Fruit fly (Drosophila melanogaster) whole organism, embryonic: ENCODE results near the gene CG32267.

Experiments
- BtbVII ChIP-seq: fragments of 200-800 bp; sonication (Bioruptor generic); optimal IDR thresholded peaks from 3 replicates; lab custom pipeline; 2017; ENCODE audit warnings: missing biosample characterization, mild to moderate bottlenecking, missing genetic modification characterization
- Bteb2 ChIP-seq: fragments of 200-800 bp; sonication (Bioruptor generic); optimal IDR thresholded peaks from 2 replicates; lab custom pipeline; 2016; ENCODE audit warnings: missing biosample characterization, missing genetic modification characterization
- CG10209 ChIP-seq: fragments of 200-800 bp; sonication (Bioruptor generic); optimal IDR thresholded peaks from 3 replicates; lab custom pipeline; 2017; ENCODE audit warnings: missing biosample characterization, mild to moderate bottlenecking, missing genetic modification characterization, missing genetic modification reagents
- CG10431 ChIP-seq: fragments of 200-800 bp; sonication (Bioruptor generic); optimal IDR thresholded peaks from 3 replicates; lab custom pipeline; 2018; ENCODE audit warnings: missing biosample characterization, mild to moderate bottlenecking, missing genetic modification characterization
- CG10959 ChIP-seq: fragments of 200-800 bp; sonication (Bioruptor generic); IDR thresholded peaks from 2 replicates; pipeline ENCODE4 v1.3.6; 2022; ENCODE audit warnings: missing biosample characterization, missing genetic modification characterization
- CG11093 ChIP-seq: fragments of 200-800 bp; sonication (Bioruptor generic); IDR thresholded peaks from 3 replicates; pipeline ENCODE4 v1.3.6; 2022; ENCODE audit warnings: missing biosample characterization, missing genetic modification characterization
- CG11398 ChIP-seq: fragments of 200-800 bp; sonication (Bioruptor generic); optimal IDR thresholded peaks from 2 replicates; lab custom pipeline; 2016; ENCODE audit warnings: missing biosample characterization, missing genetic modification characterization
- CG11696 ChIP-seq: fragments of 200-800 bp; sonication (Bioruptor generic); IDR thresholded peaks from 2 replicates; pipeline ENCODE4 v1.3.6; 2022; ENCODE audit warnings: missing biosample characterization, missing genetic modification characterization
- CG12155 ChIP-seq: fragments of 200-800 bp; sonication (Bioruptor generic); optimal IDR thresholded peaks from 3 replicates; lab custom pipeline; 2016; ENCODE audit warnings: missing biosample characterization, missing genetic modification characterization
- CG13296 ChIP-seq: fragments of 200-800 bp; sonication (Bioruptor generic); optimal IDR thresholded peaks from 3 replicates; lab custom pipeline; 2018; ENCODE audit warnings: missing biosample characterization, mild to moderate bottlenecking, missing genetic modification characterization
- CG15073 ChIP-seq: fragments of 200-800 bp; sonication (Bioruptor generic); optimal IDR thresholded peaks from 2 replicates; lab custom pipeline; 2016; ENCODE audit warnings: missing biosample characterization, missing genetic modification characterization
- CG17568 ChIP-seq: fragments of 200-800 bp; sonication (Bioruptor generic); optimal IDR thresholded peaks from 2 replicates; lab custom pipeline; 2018; ENCODE audit warnings: missing biosample characterization, mild to moderate bottlenecking, missing genetic modification characterization, moderate library complexity
- CG18619 ChIP-seq: fragments of 200-800 bp; sonication (Bioruptor generic); optimal IDR thresholded peaks from 3 replicates; lab custom pipeline; 2017; ENCODE audit warnings: missing biosample characterization, mild to moderate bottlenecking, missing genetic modification characterization
- CG18764 ChIP-seq: fragments of 200-800 bp; sonication (Bioruptor generic); optimal IDR thresholded peaks from 3 replicates; lab custom pipeline; 2016; ENCODE audit warnings: missing biosample characterization, missing genetic modification characterization
- CG31388 ChIP-seq: fragments of 200-800 bp; sonication (Bioruptor generic); optimal IDR thresholded peaks from 2 replicates; lab custom pipeline; 2016; ENCODE audit warnings: missing biosample characterization, missing genetic modification characterization
- CG32767 ChIP-seq: fragments of 200-800 bp; sonication (Bioruptor generic); IDR thresholded peaks from 2 replicates; pipeline ENCODE4 v1.3.6; 2022; ENCODE audit warnings: missing biosample characterization, missing genetic modification characterization
- CG3281 ChIP-seq: fragments of 200-800 bp; sonication (Bioruptor generic); optimal IDR thresholded peaks from 3 replicates; lab custom pipeline; 2017; ENCODE audit warnings: missing biosample characterization, mild to moderate bottlenecking, missing genetic modification characterization
- CG34224 ChIP-seq: fragments of 200-800 bp; sonication (Bioruptor generic); IDR thresholded peaks from 3 replicates; pipeline ENCODE4 v1.3.6; 2022; ENCODE audit warnings: missing biosample characterization, missing genetic modification characterization; ENCODE audit not compliant: partially characterized antibody
- CG3847 ChIP-seq: fragments of 200-800 bp; sonication (Bioruptor generic); IDR thresholded peaks from 2 replicates; pipeline ENCODE4 v1.3.6; 2022; ENCODE audit warnings: missing biosample characterization, missing genetic modification characterization
- CG5180 ChIP-seq: fragments of 200-800 bp; sonication (Bioruptor generic); optimal IDR thresholded peaks from 3 replicates; lab custom pipeline; 2017; ENCODE audit warnings: missing biosample characterization, missing genetic modification characterization, mild to moderate bottlenecking, moderate library complexity, missing genetic modification reagents
- CG6272 ChIP-seq: fragments of 200-800 bp; sonication (Bioruptor generic); IDR thresholded peaks from 2 replicates; pipeline ENCODE4 v1.3.6; 2022; ENCODE audit warnings: missing biosample characterization, missing genetic modification characterization
- CG7786 ChIP-seq: fragments of 200-800 bp; sonication (Bioruptor generic); optimal IDR thresholded peaks from 2 replicates; lab custom pipeline; 2016; ENCODE audit warnings: missing biosample characterization, missing genetic modification characterization
- CG8281 ChIP-seq: fragments of 200-800 bp; sonication (Bioruptor generic); optimal IDR thresholded peaks from 2 replicates; lab custom pipeline; 2018; ENCODE audit warnings: missing biosample characterization, mild to moderate bottlenecking, missing genetic modification characterization, moderate library complexity
- CG8924 ChIP-seq: fragments of 200-800 bp; optimal IDR thresholded peaks from 3 replicates; lab custom pipeline; 2019; ENCODE audit warnings: missing biosample characterization, mild to moderate bottlenecking, missing genetic modification characterization, moderate library complexity
- D19B ChIP-seq: fragments of 200-800 bp; sonication (Bioruptor generic); optimal IDR thresholded peaks from 2 replicates; lab custom pipeline; 2017; ENCODE audit warnings: missing biosample characterization, mild to moderate bottlenecking, missing genetic modification characterization
- Deaf1 ChIP-seq: fragments of 200-800 bp; optimal IDR thresholded peaks from 3 replicates; lab custom pipeline; 2019; ENCODE audit warnings: missing biosample characterization, mild to moderate bottlenecking, missing genetic modification characterization, moderate library complexity
- Dip3 ChIP-seq: fragments of 200-800 bp; sonication (Bioruptor generic); optimal IDR thresholded peaks from 3 replicates; lab custom pipeline; 2016; ENCODE audit warnings: missing biosample characterization, missing genetic modification characterization
- ERR ChIP-seq: fragments of 200-800 bp; sonication (Bioruptor generic); optimal IDR thresholded peaks from 2 replicates; lab custom pipeline; 2016; ENCODE audit warnings: missing biosample characterization, missing genetic modification characterization
- Hmx ChIP-seq: fragments of 200-800 bp; sonication (Bioruptor generic); optimal IDR thresholded peaks from 2 replicates; lab custom pipeline; 2016; ENCODE audit warnings: missing biosample characterization, missing genetic modification characterization
- Hr3 ChIP-seq: fragments of 200-800 bp; sonication (Bioruptor generic); optimal IDR thresholded peaks from 3 replicates; lab custom pipeline; 2016; ENCODE audit warnings: missing biosample characterization, missing genetic modification characterization
- Nf-YA ChIP-seq: fragments of 200-800 bp; sonication (Bioruptor generic); IDR thresholded peaks from 2 replicates; pipeline ENCODE4 v1.3.6; 2022; ENCODE audit warnings: missing biosample characterization, missing genetic modification characterization
- Sox100B ChIP-seq: fragments of 200-800 bp; sonication (Bioruptor generic); optimal IDR thresholded peaks from 3 replicates; lab custom pipeline; 2018; ENCODE audit warnings: missing biosample characterization, mild to moderate bottlenecking, missing genetic modification characterization
- Tbp ChIP-seq: fragments of >200 bp; optimal IDR thresholded peaks from 2 replicates; lab custom pipeline; 2018; ENCODE audit warnings: missing biosample characterization, missing genetic modification characterization
- al ChIP-seq: fragments of 200-800 bp; sonication (Bioruptor generic); IDR thresholded peaks from 2 replicates; pipeline ENCODE4 v1.3.6; 2022; ENCODE audit warnings: missing biosample characterization, missing genetic modification characterization
- br ChIP-seq: fragments of >200 bp; optimal IDR thresholded peaks from 2 replicates; lab custom pipeline; 2017
- dysf ChIP-seq: fragments of 200-800 bp; sonication (Bioruptor generic); IDR thresholded peaks from 3 replicates; pipeline ENCODE4 v1.3.6; 2022; ENCODE audit warnings: missing biosample characterization, missing genetic modification characterization
- grn ChIP-seq: fragments of 200-800 bp; sonication (Bioruptor generic); optimal IDR thresholded peaks from 3 replicates; lab custom pipeline; 2017; ENCODE audit warnings: missing biosample characterization, missing genetic modification characterization
- gsb ChIP-seq: fragments of 200-800 bp; sonication (Bioruptor generic); IDR thresholded peaks from 2 replicates; pipeline ENCODE4 v1.3.6; 2022; ENCODE audit warnings: missing biosample characterization, missing genetic modification characterization
- insv ChIP-seq, 2 experiments: fragments of 200-800 bp; sonication (Bioruptor generic); optimal IDR thresholded peaks; 3 replicates each; lab custom pipeline; 2016 to 2018; ENCODE audit warnings: missing biosample characterization in 2 of 2, missing genetic modification characterization in 2 of 2
- nau ChIP-seq: fragments of 200-800 bp; sonication (Bioruptor generic); optimal IDR thresholded peaks from 3 replicates; lab custom pipeline; 2017; ENCODE audit warnings: missing biosample characterization, mild to moderate bottlenecking, missing genetic modification characterization, missing genetic modification reagents
- org-1 ChIP-seq: fragments of 200-800 bp; sonication (Bioruptor generic); optimal IDR thresholded peaks from 2 replicates; lab custom pipeline; 2017; ENCODE audit warnings: missing biosample characterization, missing genetic modification characterization
- shn ChIP-seq: fragments of 200-800 bp; sonication (Bioruptor generic); optimal IDR thresholded peaks from 3 replicates; lab custom pipeline; 2016; ENCODE audit warnings: missing biosample characterization, missing genetic modification characterization
- sna ChIP-seq: fragments of 200-800 bp; sonication (Bioruptor generic); IDR thresholded peaks from 2 replicates; pipeline ENCODE4 v1.3.6; 2022; ENCODE audit warnings: missing biosample characterization, missing genetic modification characterization; ENCODE audit not compliant: partially characterized antibody
- tio ChIP-seq: fragments of 200-800 bp; sonication (Bioruptor generic); optimal IDR thresholded peaks from 2 replicates; lab custom pipeline; 2017; ENCODE audit warnings: missing biosample characterization, missing genetic modification characterization, inconsistent platforms
- tup ChIP-seq: fragments of 200-800 bp; sonication (Bioruptor generic); optimal IDR thresholded peaks from 2 replicates; lab custom pipeline; 2016; ENCODE audit warnings: missing biosample characterization, mild to moderate bottlenecking, missing genetic modification characterization, moderate library complexity
- vfl ChIP-seq: fragments of 200-800 bp; sonication (Bioruptor generic); optimal IDR thresholded peaks from 2 replicates; lab custom pipeline; 2016; ENCODE audit warnings: missing biosample characterization, missing genetic modification characterization
- vvl ChIP-seq: fragments of 200-800 bp; sonication (Bioruptor generic); IDR thresholded peaks from 2 replicates; pipeline ENCODE4 v1.3.6; 2022; ENCODE audit warnings: missing biosample characterization, missing genetic modification characterization

The CG32267 gene

DNA sequence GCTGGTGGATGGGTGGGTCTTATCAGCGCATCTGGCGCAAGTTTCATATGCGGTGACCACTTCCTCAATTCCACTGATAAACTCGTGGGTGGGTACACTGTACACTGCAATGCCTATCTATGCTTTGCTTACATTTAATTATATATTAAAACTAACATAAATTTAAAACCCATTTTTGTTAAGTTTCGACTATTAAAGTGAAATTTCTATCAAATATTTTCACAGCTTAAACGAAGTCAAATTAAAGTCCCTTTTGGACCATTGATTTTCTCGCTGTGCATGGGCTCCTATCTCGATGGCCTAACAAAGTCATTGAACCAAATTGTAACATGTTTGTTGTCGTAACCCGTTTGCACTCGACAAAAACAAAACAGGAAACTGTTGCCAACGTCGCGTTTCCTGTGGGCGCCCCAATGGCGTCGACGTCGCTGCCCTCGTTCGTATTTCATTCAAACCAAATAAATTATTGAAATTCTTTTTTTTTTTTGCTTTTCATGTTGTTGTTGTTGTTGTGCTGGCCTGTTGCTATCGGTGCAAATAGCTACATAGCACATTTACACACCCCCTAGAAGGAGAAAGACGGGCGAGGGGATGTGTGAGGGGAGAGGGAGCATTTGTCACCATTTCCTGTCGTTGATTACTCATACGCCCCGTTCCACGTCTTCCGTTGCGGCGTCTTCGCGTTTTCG is 39.1 kb downstream of the CG32267 start (continued):
- TF ChIP-seq CG31388 (GFP tag; lab: Kevin White, UChicago): peak; percentile 38
- TF ChIP-seq Bteb2 (GFP tag; lab: Kevin White, UChicago): peak; percentile 59
- TF ChIP-seq vvl (GFP tag; lab: Robert Waterston, UW): peak; percentile 91
- TF ChIP-seq al (GFP tag; lab: Robert Waterston, UW): peak; percentile 82
- peak; percentile 74 for TF ChIP-seq Sox100B (GFP tag; lab: Kevin White, UChicago)
- peak; percentile 10 for TF ChIP-seq CG10431 (GFP tag; lab: Kevin White, UChicago)
- TF ChIP-seq CG11398 (GFP tag; lab: Kevin White, UChicago): no peak
- peak; percentile 78 for TF ChIP-seq Nf-YA (GFP tag; lab: Robert Waterston, UW)
- peak; percentile 74; the same call in 1 of the 2 replicates for TF ChIP-seq CG11696
- TF ChIP-seq CG15073: peak; percentile 16
- peak; percentile 73 for TF ChIP-seq tio (GFP tag; lab: Kevin White, UChicago)
- no peak for TF ChIP-seq sna (GFP tag; lab: Robert Waterston, UW)
- peak; percentile 89 for TF ChIP-seq CG8924 (tag; lab: Kevin White, UChicago)
- TF ChIP-seq CG6272 (GFP tag; lab: Robert Waterston, UW): peak; percentile 66
- TF ChIP-seq nau: peak; percentile 79
- TF ChIP-seq Hr3 (GFP tag; lab: Kevin White, UChicago): peak; percentile 83
- peak; percentile 76 for TF ChIP-seq CG5180 (GFP tag; lab: Kevin White, UChicago)
- peak; percentile 70; the same call in 2 of the 3 replicates for TF ChIP-seq CG11093 (GFP tag; lab: Robert Waterston, UW)
- peak; percentile 87 for TF ChIP-seq gsb
- peak; percentile 74 for TF ChIP-seq CG12155 (GFP tag; lab: Kevin White, UChicago)
- no peak for TF ChIP-seq insv (GFP tag; optimal IDR thresholded peaks at IDR 0.05; lab: Kevin White, UChicago)
- TF ChIP-seq Deaf1: peak; percentile 59
- TF ChIP-seq Dip3: peak; percentile 49
- TF ChIP-seq ERR (GFP tag; lab: Kevin White, UChicago): no peak
- TF ChIP-seq D19B (GFP tag; lab: Kevin White, UChicago): peak; percentile 67
- peak; percentile 4 for TF ChIP-seq tup (GFP tag; lab: Kevin White, UChicago)
- TF ChIP-seq org-1: peak; percentile 75
- TF ChIP-seq CG10209 (GFP tag; lab: Kevin White, UChicago): peak; percentile 84
- peak; percentile 85 for TF ChIP-seq BtbVII (GFP tag; lab: Kevin White, UChicago)
- TF ChIP-seq CG34224: no peak
- TF ChIP-seq CG13296 (GFP tag; lab: Kevin White, UChicago): peak; percentile 82
- no peak for TF ChIP-seq shn (GFP tag; lab: Kevin White, UChicago)
- peak; percentile 46 for TF ChIP-seq CG8281 (tag; lab: Kevin White, UChicago)
- TF ChIP-seq Tbp (GFP tag; lab: Kevin White, UChicago): no peak
- no peak for TF ChIP-seq br (lab: Kevin White, UChicago)
- peak; percentile 75 for TF ChIP-seq CG17568 (GFP tag; lab: Kevin White, UChicago)
- TF ChIP-seq vfl: peak; percentile 24
- TF ChIP-seq dysf (GFP tag; lab: Robert Waterston, UW): peak; percentile 93
- TF ChIP-seq CG3281 (GFP tag; lab: Kevin White, UChicago): peak; percentile 90
- no peak for TF ChIP-seq Hmx (GFP tag; lab: Kevin White, UChicago)
- TF ChIP-seq CG10959 (GFP tag; lab: Robert Waterston, UW): peak; percentile 53
- TF ChIP-seq CG3847 (GFP tag; lab: Robert Waterston, UW): peak; percentile 86
- peak; percentile 52 for TF ChIP-seq CG18764 (GFP tag; lab: Kevin White, UChicago)
- peak; percentile 24 for TF ChIP-seq CG7786 (GFP tag; lab: Kevin White, UChicago)
- peak; percentile 82 for TF ChIP-seq grn (GFP tag; lab: Kevin White, UChicago)
- TF ChIP-seq CG32767 (GFP tag; lab: Robert Waterston, UW): peak; percentile 81
- peak; percentile 76 for TF ChIP-seq CG18619 (GFP tag; lab: Kevin White, UChicago)
